Worm (Caenorhabditis elegans): ENCODE results near the gene K07F5.22.

- TF ChIP-seq nhr-76 (tag; optimal IDR thresholded peaks at IDR 0.05) (no peak), mep-1 (tag; optimal IDR thresholded peaks at IDR 0.05) (no peak), nhr-12 (tag; optimal IDR thresholded peaks at IDR 0.05) (no peak), sptf-1 (tag; optimal IDR thresholded peaks at IDR 0.05) (no peak), pha-4 (tag; optimal IDR thresholded peaks at IDR 0.05) (no peak), unc-39 (tag; optimal IDR thresholded peaks at IDR 0.05) (no peak), unc-62 (GFP tag; optimal IDR thresholded peaks at IDR 0.05) (no peak), nhr-28 (tag; optimal IDR thresholded peaks at IDR 0.05) (no peak), M03D4.4 (tag; optimal IDR thresholded peaks at IDR 0.05) (no peak), unc-120 (tag; optimal IDR thresholded peaks at IDR 0.05; ENCODE audit: poor library complexity, severe bottlenecking) (no peak)
Observed at ce11 chrIV:9852250-9852649, 12.6 kb upstream of the K07F5.22 start, which contains the start of gene ssq-1.
